Fruit fly (Drosophila melanogaster) whole organism, prepupa: ENCODE results near the gene CG7829.
A peak's percentile ranks its signal among the peaks of the same experiment; 100 is the strongest.

Experiments
- CG10631 ChIP-seq: fragments of 200-800 bp; sonication (Bioruptor generic); optimal IDR thresholded peaks from 2 replicates; lab custom pipeline; 2016; ENCODE audit warnings: missing biosample characterization, missing genetic modification characterization
- CG10669 ChIP-seq: fragments of 200-800 bp; sonication (Bioruptor generic); optimal IDR thresholded peaks from 3 replicates; lab custom pipeline; 2018; ENCODE audit warnings: missing biosample characterization, mild to moderate bottlenecking, missing genetic modification characterization, moderate library complexity
- CG11294 ChIP-seq: fragments of 200-800 bp; sonication (Bioruptor generic); IDR thresholded peaks from 2 replicates; pipeline ENCODE4 v1.3.6; 2022; ENCODE audit warnings: missing biosample characterization, missing genetic modification characterization
- CG15336 ChIP-seq: fragments of 200-800 bp; sonication (Bioruptor generic); IDR thresholded peaks from 2 replicates; pipeline ENCODE4 v1.3.6; 2022; ENCODE audit warnings: missing biosample characterization, missing genetic modification characterization
- CG1621 ChIP-seq: fragments of 200-800 bp; sonication (Bioruptor generic); optimal IDR thresholded peaks from 3 replicates; lab custom pipeline; 2018; ENCODE audit warnings: missing biosample characterization, mild to moderate bottlenecking, missing genetic modification characterization
- CG16779 ChIP-seq: fragments of 200-800 bp; sonication (Bioruptor generic); optimal IDR thresholded peaks from 3 replicates; lab custom pipeline; 2017; ENCODE audit warnings: missing biosample characterization, mild to moderate bottlenecking, missing genetic modification characterization
- CG3032 ChIP-seq: fragments of 200-800 bp; optimal IDR thresholded peaks from 2 replicates; lab custom pipeline; 2019; ENCODE audit warnings: missing biosample characterization, mild to moderate bottlenecking, missing genetic modification characterization, moderate library complexity
- CG32006 ChIP-seq: fragments of 200-800 bp; sonication (Bioruptor generic); optimal IDR thresholded peaks from 3 replicates; lab custom pipeline; 2017; ENCODE audit warnings: missing biosample characterization, mild to moderate bottlenecking, missing genetic modification characterization
- CG34406 ChIP-seq: fragments of 200-800 bp; sonication (Bioruptor generic); optimal IDR thresholded peaks from 3 replicates; lab custom pipeline; 2016; ENCODE audit warnings: missing biosample characterization, missing genetic modification characterization
- CG3919 ChIP-seq: fragments of 200-800 bp; sonication (Bioruptor generic); optimal IDR thresholded peaks from 3 replicates; lab custom pipeline; 2016; ENCODE audit warnings: missing biosample characterization, missing genetic modification characterization
- CG6163 ChIP-seq: fragments of 200-800 bp; sonication (Bioruptor generic); IDR thresholded peaks from 3 replicates; pipeline ENCODE4 v1.3.6; 2022; ENCODE audit warnings: missing biosample characterization, missing genetic modification characterization
- CG6276 ChIP-seq: fragments of 200-800 bp; sonication (Bioruptor generic); optimal IDR thresholded peaks from 2 replicates; lab custom pipeline; 2017; ENCODE audit warnings: missing biosample characterization, mild to moderate bottlenecking, missing genetic modification characterization
- CG6792 ChIP-seq: fragments of 200-800 bp; sonication (Bioruptor generic); optimal IDR thresholded peaks from 3 replicates; lab custom pipeline; 2016; ENCODE audit warnings: missing biosample characterization, missing genetic modification characterization
- CG6808 ChIP-seq: fragments of 200-800 bp; sonication (Bioruptor generic); optimal IDR thresholded peaks from 3 replicates; lab custom pipeline; 2017; ENCODE audit warnings: missing biosample characterization, missing genetic modification characterization, mild to moderate bottlenecking, moderate library complexity, missing genetic modification reagents
- CG6854 ChIP-seq: fragments of 200-800 bp; sonication (Bioruptor generic); optimal IDR thresholded peaks from 2 replicates; lab custom pipeline; 2017; ENCODE audit warnings: missing biosample characterization, mild to moderate bottlenecking, missing genetic modification characterization
- CG8119 ChIP-seq: fragments of 200-800 bp; sonication (Bioruptor generic); IDR thresholded peaks from 3 replicates; pipeline ENCODE4 v1.3.6; 2022; ENCODE audit warnings: missing biosample characterization, missing genetic modification characterization
- CG8632 ChIP-seq: fragments of 200-800 bp; sonication (Bioruptor generic); optimal IDR thresholded peaks from 3 replicates; lab custom pipeline; 2016; ENCODE audit warnings: missing biosample characterization, missing genetic modification characterization
- CG9139 ChIP-seq: fragments of 200-800 bp; sonication (Bioruptor generic); optimal IDR thresholded peaks from 3 replicates; lab custom pipeline; 2017; ENCODE audit warnings: missing biosample characterization, mild to moderate bottlenecking, missing genetic modification characterization
- Eip78C ChIP-seq: fragments of 200-800 bp; sonication (Bioruptor generic); peaks from one replicate; lab custom pipeline; 2016; ENCODE audit warnings: missing biosample characterization, missing genetic modification characterization
- Eip93F ChIP-seq: fragments of 200-800 bp; sonication (Bioruptor generic); optimal IDR thresholded peaks from 2 replicates; lab custom pipeline; 2016; ENCODE audit warnings: missing biosample characterization, mild to moderate bottlenecking, missing genetic modification characterization
- Ets21C ChIP-seq: fragments of 200-800 bp; sonication (Bioruptor generic); optimal IDR thresholded peaks from 3 replicates; lab custom pipeline; 2016; ENCODE audit warnings: missing biosample characterization, missing genetic modification characterization
- Hr38 ChIP-seq: sonication (Bioruptor generic); optimal IDR thresholded peaks from 2 replicates; lab custom pipeline; 2016; ENCODE audit warnings: missing biosample characterization, missing genetic modification characterization
- Hr39 ChIP-seq: fragments of 200-800 bp; sonication (Bioruptor generic); optimal IDR thresholded peaks from 2 replicates; lab custom pipeline; 2016; ENCODE audit warnings: missing biosample characterization, missing genetic modification characterization
- Hr4 ChIP-seq: fragments of 200-800 bp; sonication (Bioruptor generic); optimal IDR thresholded peaks from 3 replicates; lab custom pipeline; 2016; ENCODE audit warnings: missing biosample characterization, missing genetic modification characterization
- Lpt ChIP-seq: fragments of 200-800 bp; sonication (Bioruptor generic); optimal IDR thresholded peaks from 3 replicates; lab custom pipeline; 2016; ENCODE audit warnings: missing biosample characterization, missing genetic modification characterization
- Met ChIP-seq: fragments of 200-800 bp; sonication (Bioruptor generic); optimal IDR thresholded peaks from 3 replicates; lab custom pipeline; 2016; ENCODE audit warnings: missing biosample characterization, missing genetic modification characterization
- OdsH ChIP-seq: fragments of 200-800 bp; sonication (Bioruptor generic); optimal IDR thresholded peaks from 3 replicates; lab custom pipeline; 2016; ENCODE audit warnings: missing biosample characterization, missing genetic modification characterization
- Smox ChIP-seq: fragments of 200-800 bp; sonication (Bioruptor generic); optimal IDR thresholded peaks from 3 replicates; lab custom pipeline; 2016; ENCODE audit warnings: missing biosample characterization, missing genetic modification characterization
- Sox102F ChIP-seq: fragments of 200-800 bp; sonication (Bioruptor generic); optimal IDR thresholded peaks from 2 replicates; lab custom pipeline; 2016; ENCODE audit warnings: missing biosample characterization, mild to moderate bottlenecking, missing genetic modification characterization
- Sox14 ChIP-seq: fragments of 200-800 bp; sonication (Bioruptor generic); optimal IDR thresholded peaks from 3 replicates; lab custom pipeline; 2016; ENCODE audit warnings: missing biosample characterization, missing genetic modification characterization
- achi ChIP-seq: fragments of 200-800 bp; sonication (Bioruptor generic); optimal IDR thresholded peaks from 3 replicates; lab custom pipeline; 2016; ENCODE audit warnings: missing biosample characterization, missing genetic modification characterization
- dsx ChIP-seq: fragments of 200-800 bp; optimal IDR thresholded peaks from 3 replicates; lab custom pipeline; 2019; ENCODE audit warnings: missing biosample characterization, mild to moderate bottlenecking, missing genetic modification characterization, moderate library complexity; ENCODE audit not compliant: poor library complexity, severe bottlenecking
- esn ChIP-seq: fragments of 200-800 bp; sonication (Bioruptor generic); optimal IDR thresholded peaks from 2 replicates; lab custom pipeline; 2016; ENCODE audit warnings: missing biosample characterization, mild to moderate bottlenecking, missing genetic modification characterization, moderate library complexity
- fd59A ChIP-seq: fragments of 200-800 bp; sonication (Bioruptor generic); optimal IDR thresholded peaks from 2 replicates; lab custom pipeline; 2017; ENCODE audit warnings: missing biosample characterization, mild to moderate bottlenecking, missing genetic modification characterization, missing genetic modification reagents
- fkh ChIP-seq: fragments of 200-800 bp; sonication (Bioruptor generic); optimal IDR thresholded peaks from 3 replicates; lab custom pipeline; 2017; ENCODE audit warnings: missing biosample characterization, mild to moderate bottlenecking, missing genetic modification characterization, moderate library complexity
- spab ChIP-seq: fragments of 200-800 bp; sonication (Bioruptor generic); optimal IDR thresholded peaks from 2 replicates; lab custom pipeline; 2017; ENCODE audit warnings: missing biosample characterization, mild to moderate bottlenecking, missing genetic modification characterization, missing genetic modification reagents
- svp ChIP-seq: fragments of 200-800 bp; sonication (Bioruptor generic); peaks from one replicate; lab custom pipeline; 2016; ENCODE audit warnings: missing biosample characterization, missing genetic modification characterization
- topi ChIP-seq: fragments of 200-800 bp; sonication (Bioruptor generic); optimal IDR thresholded peaks from 3 replicates; lab custom pipeline; 2016; ENCODE audit warnings: missing biosample characterization, missing genetic modification characterization
- vri ChIP-seq: fragments of 200-800 bp; sonication (Bioruptor generic); optimal IDR thresholded peaks from 3 replicates; lab custom pipeline; 2016; ENCODE audit warnings: missing biosample characterization, mild to moderate bottlenecking, missing genetic modification characterization

Gene CG7829

DNA sequence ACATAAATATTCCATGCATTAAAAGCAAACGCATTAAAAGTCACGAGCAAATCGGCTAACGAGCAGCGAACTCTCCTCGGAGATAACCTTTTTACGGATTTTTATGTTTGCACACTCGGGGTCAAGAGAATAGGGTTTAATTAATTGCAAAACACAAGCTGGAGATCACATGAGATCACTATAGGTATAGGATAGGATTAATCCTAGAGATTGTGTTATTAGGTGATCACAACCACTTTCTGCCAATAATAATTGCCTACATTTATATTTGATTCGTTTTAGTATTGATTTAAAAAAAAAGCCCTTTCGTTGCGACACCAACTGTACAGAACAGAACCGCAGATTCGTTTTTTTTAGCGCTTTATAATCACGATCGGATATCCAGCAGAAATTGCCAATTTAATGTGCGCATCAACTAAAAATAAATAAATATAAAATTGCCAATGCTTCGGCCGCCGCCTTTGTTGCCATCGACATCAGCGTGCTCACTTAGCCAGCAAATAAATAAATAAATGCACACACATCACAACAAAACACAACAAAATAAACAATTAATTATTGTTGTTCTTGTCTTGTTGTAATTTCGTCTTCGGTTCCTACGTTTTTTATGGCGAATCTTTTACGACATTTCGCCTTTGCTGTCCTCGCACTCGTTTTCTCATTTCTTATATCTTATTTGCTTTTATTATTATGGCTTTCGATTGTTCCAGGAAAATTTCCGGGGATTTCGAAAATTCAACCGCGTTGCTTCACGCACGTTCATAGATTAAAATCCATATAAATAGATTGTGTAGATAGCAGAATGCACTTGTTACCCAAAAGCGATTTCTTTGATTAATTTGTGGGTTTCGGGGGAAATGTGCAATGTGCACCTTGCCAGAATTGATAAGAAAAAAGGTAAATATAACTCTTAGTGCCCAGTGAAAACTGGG, 41.5 kb downstream of the CG7829 start (continued):
- TF ChIP-seq vri (GFP tag; lab: Kevin White, UChicago) (no peak), CG6276 (GFP tag; lab: Kevin White, UChicago) (no peak), svp (peak; percentile 87), esn (GFP tag; lab: Kevin White, UChicago) (peak; percentile 29), topi (GFP tag; lab: Kevin White, UChicago) (peak; percentile 42), CG11294 (GFP tag; lab: Robert Waterston, UW) (no peak)

DNA sequence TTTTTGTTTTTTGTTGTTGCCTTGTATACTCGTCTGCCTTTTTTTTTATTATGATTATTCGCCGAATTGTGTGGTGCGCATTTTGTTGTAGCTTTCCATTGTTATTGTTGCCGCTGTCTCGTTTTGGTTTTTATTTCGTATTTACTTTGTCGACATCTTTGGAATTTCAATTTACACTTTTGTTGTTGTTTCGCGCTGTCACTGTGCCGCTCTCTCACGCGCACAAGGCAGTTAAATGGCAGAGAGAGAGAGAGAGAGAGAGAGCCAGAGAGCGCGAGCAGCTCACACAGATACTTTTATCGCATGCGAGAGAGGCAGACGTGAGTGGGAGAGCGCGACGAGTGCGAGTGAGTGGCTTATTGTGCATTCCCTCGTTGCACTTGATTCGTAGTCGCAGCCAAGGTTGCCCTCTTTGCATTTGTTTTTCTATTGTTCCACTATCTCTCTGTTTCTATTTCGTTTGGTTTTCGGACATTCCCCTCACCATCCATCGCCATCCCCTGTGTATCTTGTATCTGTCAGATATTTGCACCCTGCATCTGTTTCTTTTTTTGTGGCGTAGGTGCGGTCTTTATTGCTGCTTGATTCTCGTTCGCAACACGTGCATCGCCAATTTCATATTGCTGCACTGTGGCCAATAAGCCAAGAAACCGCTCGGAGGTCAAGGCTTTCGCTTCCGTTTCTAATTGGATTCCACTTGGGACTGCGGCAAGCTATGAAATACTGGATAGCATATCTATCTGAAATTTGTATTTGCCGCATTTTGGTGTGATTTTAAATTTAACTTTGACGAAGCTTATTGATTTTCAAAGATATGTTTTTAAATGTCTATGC, 43.0 kb downstream of the CG7829 start:
- TF ChIP-seq CG34406 (GFP tag; lab: Kevin White, UChicago) (no peak), CG3919 (GFP tag; lab: Kevin White, UChicago) (no peak), Eip93F (GFP tag; lab: Kevin White, UChicago) (peak; percentile 62), CG10631 (GFP tag; lab: Kevin White, UChicago) (no peak), CG10669 (GFP tag; lab: Kevin White, UChicago) (no peak), CG6792 (GFP tag; lab: Kevin White, UChicago) (no peak), OdsH (GFP tag; lab: Kevin White, UChicago) (no peak), CG9139 (GFP tag; lab: Kevin White, UChicago) (peak; percentile 4), spab (GFP tag; lab: Kevin White, UChicago) (no peak), topi (GFP tag; lab: Kevin White, UChicago) (no peak), achi (GFP tag; lab: Kevin White, UChicago) (peak; percentile 66), Hr4 (GFP tag; lab: Kevin White, UChicago) (no peak), CG1621 (tag; lab: Kevin White, UChicago) (no peak), Lpt (GFP tag; lab: Kevin White, UChicago) (no peak), fd59A (GFP tag; lab: Kevin White, UChicago) (no peak), CG6854 (GFP tag; lab: Kevin White, UChicago) (peak; percentile 61), Sox102F (GFP tag; lab: Kevin White, UChicago) (no peak), CG3032 (tag; lab: Kevin White, UChicago) (no peak), CG11294 (GFP tag; lab: Robert Waterston, UW) (no peak), Ets21C (GFP tag; lab: Kevin White, UChicago) (no peak), svp (peak; percentile 54), Hr38 (GFP tag; lab: Kevin White, UChicago) (no peak), Sox14 (GFP tag; lab: Kevin White, UChicago) (no peak), dsx (peak; percentile 61), Hr39 (GFP tag; lab: Kevin White, UChicago) (no peak), Smox (no peak), CG6808 (no peak), esn (GFP tag; lab: Kevin White, UChicago) (no peak), CG8119 (no peak), vri (GFP tag; lab: Kevin White, UChicago) (peak; percentile 58), fkh (GFP tag; lab: Kevin White, UChicago) (peak; percentile 92), CG32006 (GFP tag; lab: Kevin White, UChicago) (no peak), Eip78C (GFP tag; lab: Kevin White, UChicago) (peak; percentile 71), CG16779 (tag; lab: Kevin White, UChicago) (peak; percentile 37), CG15336 (GFP tag; lab: Robert Waterston, UW) (peak; percentile 67; the same call in 1 of the 2 replicates), CG6163 (GFP tag; lab: Robert Waterston, UW) (peak; percentile 54), CG8632 (no peak), Met (GFP tag; lab: Kevin White, UChicago) (no peak)
